Worm (Caenorhabditis elegans): Measurements from ENCODE around the gene K04C2.3.

K04C2.3 gene

DNA sequence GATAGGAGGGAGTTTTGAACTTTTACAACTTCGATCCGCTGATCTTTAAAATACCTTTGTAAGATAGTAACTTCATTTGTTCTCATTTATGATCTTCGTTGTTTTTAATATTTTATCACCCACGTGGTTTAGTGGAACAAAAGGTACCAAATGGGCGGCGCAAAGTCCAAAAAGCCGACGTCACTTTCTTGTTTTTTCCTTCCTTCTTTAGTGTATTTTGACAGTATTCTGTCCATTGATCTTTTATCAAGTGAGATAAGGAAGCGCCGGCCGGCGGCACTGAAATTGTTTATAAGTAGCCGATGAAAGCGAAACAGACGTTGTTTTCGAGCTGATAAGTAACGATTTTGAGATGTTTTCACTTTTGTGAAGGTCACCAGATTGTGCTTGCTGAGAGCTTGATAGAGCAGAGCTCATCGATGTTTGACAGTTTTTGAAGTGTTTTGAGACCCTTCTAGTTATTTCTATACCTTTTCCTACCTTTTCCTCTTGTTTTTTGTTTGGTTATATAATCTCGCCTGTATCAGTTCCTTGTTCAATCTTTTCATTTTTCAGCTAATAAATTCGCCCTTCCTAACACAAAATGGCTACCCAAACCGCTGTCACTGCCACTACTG is at the start of gene K04C2.3:
TSS of gene K04C2.3 (plus strand) at position 556 of the 617 bp plus-strand sequence.
- TF ChIP-seq tlp-1 (tag; optimal IDR thresholded peaks at IDR 0.05): no peak
- TF ChIP-seq efl-3 (GFP tag; optimal IDR thresholded peaks at IDR 0.05): no peak
- TF ChIP-seq nhr-11 (tag; optimal IDR thresholded peaks at IDR 0.05): no peak
- peak; percentile 15; the same call in 1 of the 2 replicates for TF ChIP-seq nhr-19 (GFP tag; conservative IDR thresholded peaks at IDR 0.05)
- TF ChIP-seq rnt-1 (tag; optimal IDR thresholded peaks at IDR 0.05): peak; percentile 26
- no peak for TF ChIP-seq Y116A8C.19 (tag; optimal IDR thresholded peaks at IDR 0.05; ENCODE audit: borderline replicate concordance)
- TF ChIP-seq nhr-47 (tag; optimal IDR thresholded peaks at IDR 0.05): no peak
- TF ChIP-seq hlh-4 (tag; optimal IDR thresholded peaks at IDR 0.05): no peak
- TF ChIP-seq nhr-85 (tag): no peak
- no peak for TF ChIP-seq efl-1 (optimal IDR thresholded peaks at IDR 0.05)
- TF ChIP-seq efl-1 (GFP tag; optimal IDR thresholded peaks at IDR 0.05 in 1 of 2): peak in 1 of 2 experiments; percentile 71
- TF ChIP-seq grh-1 (GFP tag; IDR thresholded peaks at IDR 0.05): no peak
- TF ChIP-seq lin-13 (GFP tag; optimal IDR thresholded peaks at IDR 0.05): no peak
- no peak for TF ChIP-seq fkh-8 (tag; optimal IDR thresholded peaks at IDR 0.05)
- peak; percentile 28; the same call in 1 of the 2 replicates for TF ChIP-seq ceh-88 (GFP tag; IDR thresholded peaks at IDR 0.05)
- TF ChIP-seq dsc-1 (tag; optimal IDR thresholded peaks at IDR 0.05): no peak
- no peak for TF ChIP-seq hlh-17 (GFP tag; optimal IDR thresholded peaks at IDR 0.05; ENCODE audit: borderline replicate concordance)
- TF ChIP-seq nhr-20 (tag; optimal IDR thresholded peaks at IDR 0.05): peak; percentile 6
- peak; percentile 20 for TF ChIP-seq nhr-71 (tag; optimal IDR thresholded peaks at IDR 0.05)
- peak; percentile 19 for TF ChIP-seq blmp-1 (tag; optimal IDR thresholded peaks at IDR 0.05)
- no peak for TF ChIP-seq ceh-8 (GFP tag; optimal IDR thresholded peaks at IDR 0.05)
- peak; percentile 6 for TF ChIP-seq tbx-2 (tag; optimal IDR thresholded peaks at IDR 0.05)
- TF ChIP-seq pag-3 (tag; optimal IDR thresholded peaks at IDR 0.05; ENCODE audit: borderline replicate concordance, insufficient read depth): no peak
- TF ChIP-seq elt-3 (tag; optimal IDR thresholded peaks at IDR 0.05): peak in 2 of 6 experiments; percentile 10
- TF ChIP-seq mdl-1 (tag; optimal IDR thresholded peaks at IDR 0.05): no peak

- TF ChIP-seq mef-2 (tag; optimal IDR thresholded peaks at IDR 0.05) (no peak), efl-1 (optimal IDR thresholded peaks at IDR 0.05) (no peak), efl-1 (GFP tag; optimal IDR thresholded peaks at IDR 0.05 in 1 of 2) (no peak), F16B12.6 (tag; optimal IDR thresholded peaks at IDR 0.05) (no peak), ceh-82 (tag; optimal IDR thresholded peaks at IDR 0.05) (no peak), irx-1 (tag; optimal IDR thresholded peaks at IDR 0.05) (no peak), sup-37 (GFP tag; optimal IDR thresholded peaks at IDR 0.05) (no peak), xbp-1 (tag; optimal IDR thresholded peaks at IDR 0.05) (no peak), nhr-237 (tag; optimal IDR thresholded peaks at IDR 0.05) (no peak), fos-1 (tag; optimal IDR thresholded peaks at IDR 0.05) (no peak), skn-1 (tag; optimal IDR thresholded peaks at IDR 0.05) (no peak), fkh-10 (GFP tag; optimal IDR thresholded peaks at IDR 0.05) (no peak), C04F5.9 (tag; optimal IDR thresholded peaks at IDR 0.05) (no peak), sox-4 (tag; optimal IDR thresholded peaks at IDR 0.05) (no peak)
Measured at ce11 chrIII:6826137-6826536, 46.8 kb upstream of the K04C2.3 start.

DNA sequence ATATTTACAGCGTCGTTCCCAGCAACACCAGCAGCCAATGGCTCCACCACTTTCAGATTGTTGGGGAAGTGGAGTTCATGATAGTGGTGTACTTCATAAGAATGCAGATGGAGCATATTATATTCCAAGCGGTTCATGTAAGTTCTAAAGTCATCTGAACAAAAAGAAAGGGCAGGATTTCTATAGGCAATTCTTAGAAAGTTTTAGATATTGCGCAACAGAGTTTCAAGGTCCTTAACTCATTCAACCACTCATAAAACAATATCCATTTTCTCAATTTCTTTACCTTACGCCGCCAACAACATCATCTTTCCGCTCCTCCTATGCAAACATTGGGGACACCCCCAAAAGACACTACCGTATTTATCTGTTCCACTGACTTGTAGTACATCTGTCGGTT is 41.6 kb upstream of the K04C2.3 start:
- no peak for TF ChIP-seq snu-23 (GFP tag; optimal IDR thresholded peaks at IDR 0.05)
- no peak for TF ChIP-seq ceh-63 (GFP tag; optimal IDR thresholded peaks at IDR 0.05)
- no peak for TF ChIP-seq sptf-1 (tag; optimal IDR thresholded peaks at IDR 0.05)
- no peak for TF ChIP-seq skn-1 (tag; optimal IDR thresholded peaks at IDR 0.05)
- no peak for TF ChIP-seq lin-13 (GFP tag; optimal IDR thresholded peaks at IDR 0.05)
- no peak for TF ChIP-seq fos-1 (tag; optimal IDR thresholded peaks at IDR 0.05)
- no peak for TF ChIP-seq ceh-8 (GFP tag; optimal IDR thresholded peaks at IDR 0.05)
- no peak for TF ChIP-seq nhr-84 (tag; optimal IDR thresholded peaks at IDR 0.05)
- no peak for TF ChIP-seq efl-1 (optimal IDR thresholded peaks at IDR 0.05)
- TF ChIP-seq efl-1 (GFP tag; optimal IDR thresholded peaks at IDR 0.05 in 1 of 2): no peak
- no peak for TF ChIP-seq C34B4.2 (tag; optimal IDR thresholded peaks at IDR 0.05)
